Worm (Caenorhabditis elegans): ENCODE results near the gene swsn-7.

swsn-7 gene

ce11 chrII:7974189-7974823, 53.3 kb downstream of the swsn-7 start:
- TF ChIP-seq ceh-14 (tag; optimal IDR thresholded peaks at IDR 0.05) (no peak), che-1 (tag; optimal IDR thresholded peaks at IDR 0.05) (no peak)
